Fruit fly (Drosophila melanogaster) ovary, adult (tissue): ENCODE measurements around the gene nmdyn-D6.

Experiments used
- CG17801 ChIP-seq: fragments of 200-800 bp; optimal IDR thresholded peaks from 2 replicates; lab custom pipeline; 2019; ENCODE audit warnings: missing biosample characterization, mild to moderate bottlenecking, missing genetic modification characterization, moderate library complexity; ENCODE audit not compliant: partially characterized antibody

The nmdyn-D6 gene

DNA sequence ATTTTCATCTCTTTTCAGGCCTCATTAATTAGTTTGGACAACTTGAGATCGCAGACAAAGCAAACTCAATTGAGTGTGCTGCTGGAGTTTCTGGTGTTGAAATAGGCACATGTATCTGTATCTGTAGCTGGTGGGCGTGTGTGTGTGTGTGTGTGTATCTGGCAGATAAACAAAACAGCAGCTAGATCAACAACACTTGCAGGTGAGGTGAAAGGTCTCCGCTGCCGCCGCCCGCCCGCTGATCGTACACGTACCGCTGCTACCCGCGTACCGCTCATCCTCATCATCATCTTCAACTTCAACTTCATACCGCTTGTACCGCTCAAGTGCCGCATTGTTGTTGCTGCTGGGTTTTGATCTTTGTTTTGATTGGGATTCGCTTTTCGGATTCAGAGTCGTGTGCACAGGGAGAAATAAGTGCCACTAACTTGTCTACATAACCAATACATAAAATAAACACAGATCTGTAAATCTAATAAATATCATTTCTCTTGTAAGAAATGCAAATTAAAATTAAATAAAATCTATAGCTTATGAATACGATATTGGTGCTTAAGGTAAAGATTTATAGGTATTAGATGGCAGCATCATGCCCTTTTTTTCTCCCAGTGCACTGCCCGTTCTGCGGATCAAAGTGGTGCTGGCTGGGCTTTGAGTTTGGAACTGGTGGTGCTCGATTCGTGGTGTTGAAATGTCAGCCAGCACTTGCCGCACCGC lies 43.8 kb downstream of the nmdyn-D6 start:
- TF ChIP-seq CG17801 (GFP tag; lab: Kevin White, UChicago), result no peak

DNA sequence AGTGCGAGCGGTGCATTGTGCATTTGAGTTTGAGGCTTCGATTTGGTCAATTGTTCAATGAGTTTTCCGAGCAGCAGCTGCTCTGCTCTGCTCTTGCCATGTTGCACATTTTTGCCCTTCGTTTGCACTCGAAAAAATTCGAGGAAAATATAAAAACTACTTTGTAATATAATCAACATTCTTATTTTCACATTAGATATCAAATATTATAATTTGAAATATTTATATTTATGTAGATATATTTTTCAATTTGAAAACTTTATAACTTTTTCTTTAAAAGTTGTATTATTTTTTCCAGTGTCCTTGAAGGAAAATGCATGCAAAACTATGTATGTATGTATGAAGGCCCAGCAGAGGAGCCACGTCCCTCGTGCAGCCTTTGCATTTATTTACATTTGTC lies 45.9 kb downstream of the nmdyn-D6 start:
- no peak for TF ChIP-seq CG17801 (GFP tag; lab: Kevin White, UChicago)

DNA sequence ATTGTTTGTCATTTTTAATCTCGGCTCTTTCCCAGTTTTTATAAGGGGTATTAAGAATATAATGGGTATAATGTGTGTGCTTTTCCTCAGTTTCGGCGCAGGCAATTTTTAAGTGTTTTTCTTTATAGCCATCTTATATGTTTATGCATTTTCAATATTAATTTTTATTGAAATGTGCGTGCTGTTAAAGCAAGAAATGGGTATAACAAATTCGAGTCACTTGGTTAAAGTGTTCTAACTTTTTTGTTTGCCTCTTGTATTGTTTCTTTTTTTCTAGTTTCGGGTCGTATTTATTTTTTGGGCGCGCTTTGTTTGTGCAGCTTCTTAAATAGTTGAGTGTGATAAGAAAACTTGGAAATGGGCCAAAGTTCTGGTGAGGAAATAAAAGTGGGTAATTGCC lies 49.7 kb downstream of the nmdyn-D6 start:
- no peak for TF ChIP-seq CG17801 (GFP tag; lab: Kevin White, UChicago)
